Fruit fly (Drosophila melanogaster) S2 (cell line): ENCODE data around the gene CG7706.

Experiments used
- CG8478 ChIP-seq: fragments of >200 bp; optimal IDR thresholded peaks from 2 replicates; lab custom pipeline; 2018
- CTCF ChIP-seq, 2 experiments: fragments of >200 bp; optimal IDR thresholded peaks; 2 replicates each; lab custom pipeline; 2018

- TF ChIP-seq CTCF (optimal IDR thresholded peaks at IDR 0.05; lab: Kevin White, UChicago) (no peak), CG8478 (no peak)
Observed at dm6 chr3R:18728368-18728767, 50.8 kb downstream of the CG7706 start, which contains the start of gene CG7715.
